Fruit fly (Drosophila melanogaster) whole organism, embryonic: ENCODE data around the gene Dpm3.

Source experiments
- Abd-B ChIP-seq: fragments of 200-800 bp; sonication (Bioruptor generic); optimal IDR thresholded peaks from 2 replicates; lab custom pipeline; 2018; ENCODE audit warnings: missing biosample characterization, mild to moderate bottlenecking, missing genetic modification characterization, moderate library complexity
- CG11560 ChIP-seq: fragments of 200-800 bp; sonication (Bioruptor generic); IDR thresholded peaks from 3 replicates; pipeline ENCODE4 v1.3.6; 2022; ENCODE audit warnings: missing biosample characterization, missing genetic modification characterization
- CG12236 ChIP-seq: fragments of 200-800 bp; sonication (Bioruptor generic); optimal IDR thresholded peaks from 2 replicates; lab custom pipeline; 2016; ENCODE audit warnings: missing biosample characterization, missing genetic modification characterization
- CG12659 ChIP-seq: fragments of 200-800 bp; sonication (Bioruptor generic); optimal IDR thresholded peaks from 3 replicates; lab custom pipeline; 2017; ENCODE audit warnings: mild to moderate bottlenecking, missing biosample characterization, missing genetic modification reagents, missing genetic modification characterization
- CG12769 ChIP-seq: fragments of 200-800 bp; sonication (Bioruptor generic); optimal IDR thresholded peaks from 2 replicates; lab custom pipeline; 2019; ENCODE audit warnings: missing biosample characterization, mild to moderate bottlenecking, missing genetic modification characterization, moderate library complexity
- CG15601 ChIP-seq: fragments of 200-800 bp; sonication (Bioruptor generic); optimal IDR thresholded peaks from 3 replicates; lab custom pipeline; 2019; ENCODE audit warnings: missing biosample characterization, mild to moderate bottlenecking, missing genetic modification characterization, moderate library complexity
- CG16863 ChIP-seq: fragments of 200-800 bp; sonication (Bioruptor generic); optimal IDR thresholded peaks from 3 replicates; lab custom pipeline; 2016; ENCODE audit warnings: missing biosample characterization, missing genetic modification characterization
- CG17361 ChIP-seq: fragments of 200-800 bp; sonication (Bioruptor generic); IDR thresholded peaks from 3 replicates; pipeline ENCODE4 v1.3.6; 2022; ENCODE audit warnings: missing biosample characterization, missing genetic modification characterization
- CG18619 ChIP-seq: fragments of 200-800 bp; sonication (Bioruptor generic); optimal IDR thresholded peaks from 3 replicates; lab custom pipeline; 2017; ENCODE audit warnings: missing biosample characterization, mild to moderate bottlenecking, missing genetic modification characterization
- CG18764 ChIP-seq: fragments of 200-800 bp; sonication (Bioruptor generic); optimal IDR thresholded peaks from 3 replicates; lab custom pipeline; 2016; ENCODE audit warnings: missing biosample characterization, missing genetic modification characterization
- CG2129 ChIP-seq: fragments of 200-800 bp; sonication (Bioruptor generic); IDR thresholded peaks from 2 replicates; pipeline ENCODE4 v1.3.6; 2022; ENCODE audit warnings: missing biosample characterization, missing genetic modification characterization; ENCODE audit not compliant: partially characterized antibody
- CG3065 ChIP-seq: fragments of 200-800 bp; sonication (Bioruptor generic); optimal IDR thresholded peaks from 2 replicates; lab custom pipeline; 2016; ENCODE audit warnings: missing biosample characterization, missing genetic modification characterization
- CG31441 ChIP-seq: fragments of 200-800 bp; sonication (Bioruptor generic); IDR thresholded peaks from 2 replicates; pipeline ENCODE4 v1.3.6; 2022; ENCODE audit warnings: missing biosample characterization, missing genetic modification characterization
- CG33557 ChIP-seq: fragments of 200-800 bp; sonication (Bioruptor generic); optimal IDR thresholded peaks from 2 replicates; lab custom pipeline; 2019; ENCODE audit warnings: missing biosample characterization, mild to moderate bottlenecking, missing genetic modification characterization, moderate library complexity
- CG43689 ChIP-seq: fragments of 200-800 bp; sonication (Bioruptor generic); IDR thresholded peaks from 2 replicates; pipeline ENCODE4 v1.3.6; 2022; ENCODE audit warnings: missing biosample characterization, missing genetic modification characterization
- CG4424 ChIP-seq: fragments of 200-800 bp; sonication (Bioruptor generic); optimal IDR thresholded peaks from 3 replicates; lab custom pipeline; 2016; ENCODE audit warnings: missing biosample characterization, missing genetic modification characterization
- CG5245 ChIP-seq: fragments of 200-800 bp; sonication (Bioruptor generic); optimal IDR thresholded peaks from 3 replicates; lab custom pipeline; 2016; ENCODE audit warnings: missing biosample characterization, missing genetic modification characterization
- CG6813 ChIP-seq: fragments of 200-800 bp; sonication (Bioruptor generic); optimal IDR thresholded peaks from 2 replicates; lab custom pipeline; 2017; ENCODE audit warnings: missing biosample characterization, missing genetic modification characterization, mild to moderate bottlenecking, moderate library complexity, missing genetic modification reagents
- CG7786 ChIP-seq: fragments of 200-800 bp; sonication (Bioruptor generic); optimal IDR thresholded peaks from 2 replicates; lab custom pipeline; 2016; ENCODE audit warnings: missing biosample characterization, missing genetic modification characterization
- CG8281 ChIP-seq: fragments of 200-800 bp; sonication (Bioruptor generic); optimal IDR thresholded peaks from 2 replicates; lab custom pipeline; 2018; ENCODE audit warnings: missing biosample characterization, mild to moderate bottlenecking, missing genetic modification characterization, moderate library complexity
- CG9727 ChIP-seq: fragments of 200-800 bp; sonication (Bioruptor generic); optimal IDR thresholded peaks from 3 replicates; lab custom pipeline; 2017; ENCODE audit warnings: missing biosample characterization, mild to moderate bottlenecking, missing genetic modification characterization
- Camta ChIP-seq: fragments of 200-800 bp; sonication (Bioruptor generic); optimal IDR thresholded peaks from 2 replicates; lab custom pipeline; 2016; ENCODE audit warnings: missing biosample characterization, missing genetic modification characterization
- Chrac-16 ChIP-seq: fragments of 200-800 bp; sonication (Bioruptor generic); optimal IDR thresholded peaks from 3 replicates; lab custom pipeline; 2016; ENCODE audit warnings: missing biosample characterization, missing genetic modification characterization
- Hey ChIP-seq: fragments of 200-800 bp; sonication (Bioruptor generic); optimal IDR thresholded peaks from 3 replicates; lab custom pipeline; 2018; ENCODE audit warnings: missing biosample characterization, mild to moderate bottlenecking, missing genetic modification characterization
- MTF-1 ChIP-seq: fragments of 200-800 bp; sonication (Bioruptor generic); optimal IDR thresholded peaks from 2 replicates; lab custom pipeline; 2018; ENCODE audit warnings: missing biosample characterization, mild to moderate bottlenecking, missing genetic modification characterization, borderline replicate concordance
- Max ChIP-seq: fragments of 200-800 bp; sonication (Bioruptor generic); optimal IDR thresholded peaks from 2 replicates; lab custom pipeline; 2016; ENCODE audit warnings: missing biosample characterization, mild to moderate bottlenecking, missing genetic modification characterization
- Med ChIP-seq: fragments of 200-800 bp; sonication (Bioruptor generic); peaks from one replicate; lab custom pipeline; 2016; ENCODE audit warnings: missing biosample characterization, missing genetic modification characterization, mild to moderate bottlenecking, inconsistent platforms, moderate library complexity
- NK7.1 ChIP-seq: fragments of 200-800 bp; sonication (Bioruptor generic); optimal IDR thresholded peaks from 3 replicates; lab custom pipeline; 2016; ENCODE audit warnings: missing biosample characterization, missing genetic modification characterization
- Nf-YB ChIP-seq: fragments of 200-800 bp; sonication (Bioruptor generic); optimal IDR thresholded peaks from 3 replicates; lab custom pipeline; 2019; ENCODE audit warnings: missing biosample characterization, mild to moderate bottlenecking, missing genetic modification characterization, moderate library complexity
- Nf-YC ChIP-seq: fragments of 200-800 bp; optimal IDR thresholded peaks from 3 replicates; lab custom pipeline; 2019; ENCODE audit warnings: missing biosample characterization, mild to moderate bottlenecking, missing genetic modification characterization, moderate library complexity
- Poxn ChIP-seq: fragments of 200-800 bp; sonication (Bioruptor generic); IDR thresholded peaks from 2 replicates; pipeline ENCODE4 v1.3.6; 2022; ENCODE audit warnings: missing biosample characterization, missing genetic modification characterization
- Ptx1 ChIP-seq: fragments of 200-800 bp; sonication (Bioruptor generic); IDR thresholded peaks from 2 replicates; pipeline ENCODE4 v1.3.6; 2022; ENCODE audit warnings: missing biosample characterization, missing genetic modification characterization
- YL-1 ChIP-seq: fragments of 200-800 bp; sonication (Bioruptor generic); optimal IDR thresholded peaks from 3 replicates; lab custom pipeline; 2017; ENCODE audit warnings: missing biosample characterization, mild to moderate bottlenecking, missing genetic modification characterization
- ab ChIP-seq: fragments of 200-800 bp; sonication (Bioruptor generic); optimal IDR thresholded peaks from 2 replicates; lab custom pipeline; 2016; ENCODE audit warnings: missing biosample characterization, missing genetic modification characterization
- ase ChIP-seq: fragments of 200-800 bp; sonication (Bioruptor generic); IDR thresholded peaks from 3 replicates; pipeline ENCODE4 v1.3.6; 2022; ENCODE audit warnings: missing biosample characterization, missing genetic modification characterization
- ato ChIP-seq: fragments of 200-800 bp; sonication (Bioruptor generic); IDR thresholded peaks from 2 replicates; pipeline ENCODE4 v1.3.6; 2022; ENCODE audit warnings: missing biosample characterization, missing genetic modification characterization; ENCODE audit not compliant: partially characterized antibody
- ci ChIP-seq: fragments of 200-800 bp; sonication (Bioruptor generic); IDR thresholded peaks from 3 replicates; pipeline ENCODE4 v1.3.6; 2022; ENCODE audit warnings: missing biosample characterization, missing genetic modification characterization
- disco-r ChIP-seq: fragments of 200-800 bp; sonication (Bioruptor generic); optimal IDR thresholded peaks from 2 replicates; lab custom pipeline; 2016; ENCODE audit warnings: missing biosample characterization, missing genetic modification characterization
- fd102C ChIP-seq: fragments of 200-800 bp; sonication (Bioruptor generic); optimal IDR thresholded peaks from 2 replicates; lab custom pipeline; 2018; ENCODE audit warnings: missing biosample characterization, mild to moderate bottlenecking, missing genetic modification characterization, moderate library complexity
- jumu ChIP-seq: fragments of 200-800 bp; sonication (Bioruptor generic); optimal IDR thresholded peaks from 3 replicates; lab custom pipeline; 2016; ENCODE audit warnings: missing biosample characterization, missing genetic modification characterization
- kay ChIP-seq: fragments of 200-800 bp; sonication (Bioruptor generic); optimal IDR thresholded peaks from 2 replicates; lab custom pipeline; 2016; ENCODE audit warnings: missing biosample characterization, missing genetic modification characterization
- klu ChIP-seq: fragments of 200-800 bp; sonication (Bioruptor generic); IDR thresholded peaks from 2 replicates; pipeline ENCODE4 v1.3.6; 2022; ENCODE audit warnings: missing biosample characterization, missing genetic modification characterization
- luna ChIP-seq: fragments of 200-800 bp; sonication (Bioruptor generic); optimal IDR thresholded peaks from 2 replicates; lab custom pipeline; 2016; ENCODE audit warnings: missing biosample characterization, missing genetic modification characterization
- pum ChIP-seq: fragments of 200-800 bp; sonication (Bioruptor generic); optimal IDR thresholded peaks from 2 replicates; lab custom pipeline; 2016; ENCODE audit warnings: missing biosample characterization, missing genetic modification characterization
- rib ChIP-seq: fragments of 200-800 bp; sonication (Bioruptor generic); IDR thresholded peaks from 2 replicates; pipeline ENCODE4 v1.3.6; 2022; ENCODE audit warnings: missing biosample characterization, missing genetic modification characterization
- sd ChIP-seq: fragments of 200-800 bp; sonication (Bioruptor generic); optimal IDR thresholded peaks from 3 replicates; lab custom pipeline; 2018; ENCODE audit warnings: missing biosample characterization, mild to moderate bottlenecking, missing genetic modification characterization, moderate library complexity
- seq ChIP-seq: fragments of 200-800 bp; sonication (Bioruptor generic); IDR thresholded peaks from 2 replicates; pipeline ENCODE4 v1.3.6; 2022; ENCODE audit warnings: missing biosample characterization, missing genetic modification characterization
- sqz ChIP-seq: fragments of 200-800 bp; sonication (Bioruptor generic); optimal IDR thresholded peaks from 3 replicates; lab custom pipeline; 2018; ENCODE audit warnings: missing biosample characterization, mild to moderate bottlenecking, missing genetic modification characterization
- stwl ChIP-seq: fragments of 200-800 bp; sonication (Bioruptor generic); optimal IDR thresholded peaks from 3 replicates; lab custom pipeline; 2018; ENCODE audit warnings: missing biosample characterization, mild to moderate bottlenecking, missing genetic modification characterization, moderate library complexity
- wdn ChIP-seq: fragments of 200-800 bp; sonication (Bioruptor generic); IDR thresholded peaks from 2 replicates; pipeline ENCODE4 v1.3.6; 2022; ENCODE audit warnings: missing biosample characterization, missing genetic modification characterization
- zen2 ChIP-seq: fragments of 200-800 bp; sonication (Bioruptor generic); IDR thresholded peaks from 3 replicates; pipeline ENCODE4 v1.3.6; 2022; ENCODE audit warnings: missing biosample characterization, missing genetic modification characterization; ENCODE audit not compliant: partially characterized antibody
- zfh1 ChIP-seq: fragments of 200-800 bp; sonication (Bioruptor generic); IDR thresholded peaks from 3 replicates; pipeline ENCODE4 v1.3.6; 2022; ENCODE audit warnings: missing biosample characterization, missing genetic modification characterization

Dpm3 gene

dm6 chr3R:13448354-13448753 is 45.5 kb upstream of the Dpm3 start (continued):
- TF ChIP-seq CG15601 (tag; lab: Kevin White, UChicago), result peak; percentile 51
- no peak for TF ChIP-seq klu (GFP tag; lab: Robert Waterston, UW)
- TF ChIP-seq luna, result no peak
- TF ChIP-seq CG3065 (GFP tag; lab: Kevin White, UChicago), result no peak
- 0 out of 3 replicates have a peak, but pooled peaks have one; percentile 36 for TF ChIP-seq ci
- no peak for TF ChIP-seq fd102C (GFP tag; lab: Kevin White, UChicago)
- no peak for TF ChIP-seq Chrac-16 (GFP tag; lab: Kevin White, UChicago)
- TF ChIP-seq Camta (GFP tag; lab: Kevin White, UChicago), result no peak
- TF ChIP-seq Nf-YC, result no peak
- no peak for TF ChIP-seq ato (GFP tag; lab: Robert Waterston, UW)
- no peak for TF ChIP-seq Abd-B
- TF ChIP-seq Nf-YB, result no peak
- peak; percentile 10 for TF ChIP-seq CG4424 (GFP tag; lab: Kevin White, UChicago)
- peak; percentile 9 for TF ChIP-seq CG18764 (GFP tag; lab: Kevin White, UChicago)
- TF ChIP-seq seq, result no peak
- TF ChIP-seq kay, result no peak
- TF ChIP-seq Med (GFP tag; lab: Kevin White, UChicago), result peak; percentile 9
- TF ChIP-seq CG8281 (tag; lab: Kevin White, UChicago), result no peak
- no peak for TF ChIP-seq rib (GFP tag; lab: Robert Waterston, UW)
- TF ChIP-seq zfh1, result no peak
- no peak for TF ChIP-seq stwl (tag; lab: Kevin White, UChicago)
- TF ChIP-seq Max (GFP tag; lab: Kevin White, UChicago), result no peak
- TF ChIP-seq CG12769, result no peak
- no peak for TF ChIP-seq sd (tag; lab: Kevin White, UChicago)
- TF ChIP-seq CG31441, result peak; percentile 49
- no peak for TF ChIP-seq CG7786 (GFP tag; lab: Kevin White, UChicago)
- no peak for TF ChIP-seq CG2129
- TF ChIP-seq CG9727 (GFP tag; lab: Kevin White, UChicago), result no peak
- no peak for TF ChIP-seq CG5245 (GFP tag; lab: Kevin White, UChicago)
- TF ChIP-seq sqz (GFP tag; lab: Kevin White, UChicago), result no peak
- no peak for TF ChIP-seq Poxn
- TF ChIP-seq CG6813 (GFP tag; lab: Kevin White, UChicago), result no peak
- no peak for TF ChIP-seq wdn (GFP tag; lab: Robert Waterston, UW)
- TF ChIP-seq pum, result peak; percentile 20
- 0 out of 2 replicates have a peak, but pooled peaks have one; percentile 42 for TF ChIP-seq Ptx1
- TF ChIP-seq CG12236 (GFP tag; lab: Kevin White, UChicago), result no peak
- no peak for TF ChIP-seq CG43689 (GFP tag; lab: Robert Waterston, UW)
- no peak for TF ChIP-seq NK7.1
- TF ChIP-seq CG33557 (GFP tag; lab: Kevin White, UChicago), result peak; percentile 7
- no peak for TF ChIP-seq ase (GFP tag; lab: Robert Waterston, UW)
- TF ChIP-seq MTF-1 (GFP tag; lab: Kevin White, UChicago), result no peak
- no peak for TF ChIP-seq zen2
- TF ChIP-seq CG18619 (GFP tag; lab: Kevin White, UChicago), result no peak
- no peak for TF ChIP-seq Hey (tag; lab: Kevin White, UChicago)
- no peak for TF ChIP-seq ab (GFP tag; lab: Kevin White, UChicago)
- no peak for TF ChIP-seq YL-1 (GFP tag; lab: Kevin White, UChicago)
- TF ChIP-seq CG12659, result no peak
- TF ChIP-seq CG16863, result peak; percentile 38
- TF ChIP-seq CG11560 (tag; lab: Robert Waterston, UW), result no peak
- TF ChIP-seq jumu (GFP tag; lab: Kevin White, UChicago), result no peak
- TF ChIP-seq disco-r (GFP tag; lab: Kevin White, UChicago), result no peak
- TF ChIP-seq CG17361, result peak; percentile 58
